Fruit fly (Drosophila melanogaster) whole organism, pupa: Measurements from ENCODE around the gene CG45489.

Source experiments
- CG10348 ChIP-seq: fragments of 200-800 bp; sonication (Bioruptor generic); IDR thresholded peaks from 2 replicates; pipeline ENCODE4 v1.3.6; 2022; ENCODE audit warnings: missing biosample characterization, missing genetic modification characterization
- CG12605 ChIP-seq: fragments of 200-800 bp; sonication (Bioruptor generic); IDR thresholded peaks from 2 replicates; pipeline ENCODE4 v1.3.6; 2022; ENCODE audit warnings: missing biosample characterization, missing genetic modification characterization
- CG13204 ChIP-seq: fragments of 200-800 bp; sonication (Bioruptor generic); optimal IDR thresholded peaks from 2 replicates; lab custom pipeline; 2018; ENCODE audit warnings: missing biosample characterization, mild to moderate bottlenecking, missing genetic modification characterization, moderate library complexity
- CG14655 ChIP-seq: fragments of 200-800 bp; sonication (Bioruptor generic); optimal IDR thresholded peaks from 3 replicates; lab custom pipeline; 2017; ENCODE audit warnings: mild to moderate bottlenecking, missing biosample characterization, missing genetic modification reagents, missing genetic modification characterization
- CG15710 ChIP-seq: fragments of 200-800 bp; sonication (Bioruptor generic); optimal IDR thresholded peaks from 2 replicates; lab custom pipeline; 2018; ENCODE audit warnings: missing biosample characterization, mild to moderate bottlenecking, missing genetic modification characterization, moderate library complexity
- CG17806 ChIP-seq: fragments of 200-800 bp; sonication (Bioruptor generic); optimal IDR thresholded peaks from 2 replicates; lab custom pipeline; 2018; ENCODE audit warnings: missing biosample characterization, mild to moderate bottlenecking, missing genetic modification characterization, moderate library complexity
- CG32121 ChIP-seq: fragments of 200-800 bp; sonication (Bioruptor generic); IDR thresholded peaks from 2 replicates; pipeline ENCODE4 v1.3.6; 2022; ENCODE audit warnings: missing biosample characterization, missing genetic modification characterization
- CG34367 ChIP-seq: fragments of 200-800 bp; sonication (Bioruptor generic); optimal IDR thresholded peaks from 2 replicates; lab custom pipeline; 2018; ENCODE audit warnings: missing biosample characterization, mild to moderate bottlenecking, missing genetic modification characterization
- CG4496 ChIP-seq: fragments of 200-800 bp; sonication (Bioruptor generic); IDR thresholded peaks from 3 replicates; pipeline ENCODE4 v1.3.6; 2022; ENCODE audit warnings: missing biosample characterization, missing genetic modification characterization
- CG8159 ChIP-seq: fragments of 200-800 bp; sonication (Bioruptor generic); optimal IDR thresholded peaks from 3 replicates; lab custom pipeline; 2018; ENCODE audit warnings: missing biosample characterization, mild to moderate bottlenecking, missing genetic modification characterization, moderate library complexity
- CG8301 ChIP-seq: fragments of 200-800 bp; sonication (Bioruptor generic); optimal IDR thresholded peaks from 2 replicates; lab custom pipeline; 2018; ENCODE audit warnings: missing biosample characterization, mild to moderate bottlenecking, missing genetic modification characterization
- CG9948 ChIP-seq: fragments of 200-800 bp; sonication (Bioruptor generic); optimal IDR thresholded peaks from 2 replicates; lab custom pipeline; 2018; ENCODE audit warnings: missing biosample characterization, mild to moderate bottlenecking, missing genetic modification characterization, moderate library complexity
- D1 ChIP-seq: fragments of 200-800 bp; sonication (Bioruptor generic); optimal IDR thresholded peaks from 2 replicates; lab custom pipeline; 2018; ENCODE audit warnings: missing biosample characterization, mild to moderate bottlenecking, missing genetic modification characterization, moderate library complexity
- EcR ChIP-seq: fragments of 200-800 bp; sonication (Bioruptor generic); optimal IDR thresholded peaks from 3 replicates; lab custom pipeline; 2019; ENCODE audit warnings: missing biosample characterization, missing genetic modification characterization, mild to moderate bottlenecking, moderate library complexity, missing genetic modification reagents
- Ets98B ChIP-seq: fragments of 200-800 bp; sonication (Bioruptor generic); IDR thresholded peaks from 2 replicates; pipeline ENCODE4 v1.3.6; 2022; ENCODE audit warnings: missing biosample characterization, missing genetic modification characterization
- Pif1A ChIP-seq: fragments of 200-800 bp; sonication (Bioruptor generic); optimal IDR thresholded peaks from 3 replicates; lab custom pipeline; 2016; ENCODE audit warnings: missing biosample characterization, missing genetic modification characterization
- Pif1B ChIP-seq: fragments of 200-800 bp; sonication (Bioruptor generic); optimal IDR thresholded peaks from 3 replicates; lab custom pipeline; 2016; ENCODE audit warnings: missing biosample characterization, missing genetic modification characterization
- Snoo ChIP-seq: fragments of 200-800 bp; sonication (Bioruptor generic); optimal IDR thresholded peaks from 3 replicates; lab custom pipeline; 2017; ENCODE audit warnings: missing biosample characterization, mild to moderate bottlenecking, missing genetic modification characterization, inconsistent platforms
- fd96Ca ChIP-seq: fragments of 200-800 bp; sonication (Bioruptor generic); IDR thresholded peaks from 3 replicates; pipeline ENCODE4 v1.3.6; 2022; ENCODE audit warnings: missing biosample characterization, missing genetic modification characterization
- gl ChIP-seq: fragments of 200-800 bp; sonication (Bioruptor generic); optimal IDR thresholded peaks from 2 replicates; lab custom pipeline; 2018; ENCODE audit warnings: missing biosample characterization, mild to moderate bottlenecking, missing genetic modification characterization
- rn ChIP-seq: fragments of 200-800 bp; sonication (Bioruptor generic); IDR thresholded peaks from 2 replicates; pipeline ENCODE4 v1.3.6; 2022; ENCODE audit warnings: missing biosample characterization, missing genetic modification characterization

The CG45489 gene

dm6 chrX:19897328-19897990, 31.5 kb downstream of the CG45489 start:
- TF ChIP-seq Snoo (tag; lab: Kevin White, UChicago), result no peak
- peak; percentile 30 for TF ChIP-seq CG17806

- no peak for TF ChIP-seq CG10348 (GFP tag; lab: Robert Waterston, UW)
- no peak for TF ChIP-seq CG34367 (tag; lab: Kevin White, UChicago)
- TF ChIP-seq CG14655, result no peak
- no peak for TF ChIP-seq CG17806
- no peak for TF ChIP-seq CG4496
- no peak for TF ChIP-seq D1 (tag; lab: Kevin White, UChicago)
- no peak for TF ChIP-seq Pif1B (GFP tag; lab: Kevin White, UChicago)
- TF ChIP-seq CG15710 (tag; lab: Kevin White, UChicago), result no peak
- no peak for TF ChIP-seq Pif1A
- TF ChIP-seq Ets98B, result no peak
- TF ChIP-seq Snoo (tag; lab: Kevin White, UChicago), result no peak
- TF ChIP-seq CG13204 (GFP tag; lab: Kevin White, UChicago), result no peak
- TF ChIP-seq EcR (GFP tag; lab: Kevin White, UChicago), result no peak
- TF ChIP-seq CG8301 (tag; lab: Kevin White, UChicago), result no peak
- TF ChIP-seq rn, result no peak
- no peak for TF ChIP-seq CG12605 (GFP tag; lab: Robert Waterston, UW)
- no peak for TF ChIP-seq fd96Ca (GFP tag; lab: Robert Waterston, UW)
- TF ChIP-seq gl, result no peak
- no peak for TF ChIP-seq CG32121 (GFP tag; lab: Robert Waterston, UW)
Observed at dm6 chrX:19892070-19892469, 36.9 kb downstream of the CG45489 start.

- TF ChIP-seq Pif1B (GFP tag; lab: Kevin White, UChicago) (no peak), CG8159 (tag; lab: Kevin White, UChicago) (no peak), Snoo (tag; lab: Kevin White, UChicago) (no peak), CG10348 (GFP tag; lab: Robert Waterston, UW) (no peak), CG9948 (tag; lab: Kevin White, UChicago) (no peak), Ets98B (no peak)
Observed at dm6 chrX:19890010-19890665, 38.8 kb downstream of the CG45489 start, which contains the start of gene amn. TSS of gene amn (minus strand) at chrX:19890060.

dm6 chrX:19889128-19889756, 39.7 kb downstream of the CG45489 start:
- no peak for TF ChIP-seq CG12605 (GFP tag; lab: Robert Waterston, UW)
- peak; percentile 61 for TF ChIP-seq CG17806
- peak; percentile 23 for TF ChIP-seq CG13204 (GFP tag; lab: Kevin White, UChicago)
- peak; percentile 73 for TF ChIP-seq Pif1A
- peak; percentile 31 for TF ChIP-seq CG8301 (tag; lab: Kevin White, UChicago)
- peak; percentile 73 for TF ChIP-seq CG9948 (tag; lab: Kevin White, UChicago)
- TF ChIP-seq CG8159 (tag; lab: Kevin White, UChicago), result peak; percentile 74
- TF ChIP-seq gl, result peak; percentile 58
- TF ChIP-seq rn, result no peak
- TF ChIP-seq CG4496, result peak; percentile 30; the same call in 1 of the 3 replicates
- TF ChIP-seq fd96Ca (GFP tag; lab: Robert Waterston, UW), result peak; percentile 60; the same call in 2 of the 3 replicates
- peak; percentile 55 for TF ChIP-seq CG34367 (tag; lab: Kevin White, UChicago)
- TF ChIP-seq CG32121 (GFP tag; lab: Robert Waterston, UW), result 0 out of 2 replicates have a peak, but pooled peaks have one; percentile 28
- TF ChIP-seq Snoo (tag; lab: Kevin White, UChicago), result peak; percentile 70
- no peak for TF ChIP-seq EcR (GFP tag; lab: Kevin White, UChicago)
- peak; percentile 40 for TF ChIP-seq Pif1B (GFP tag; lab: Kevin White, UChicago)
- peak; percentile 39; the same call in 1 of the 2 replicates for TF ChIP-seq Ets98B
- TF ChIP-seq CG14655, result peak; percentile 45
- TF ChIP-seq D1 (tag; lab: Kevin White, UChicago), result no peak
- TF ChIP-seq CG15710 (tag; lab: Kevin White, UChicago), result peak; percentile 76
- TF ChIP-seq CG10348 (GFP tag; lab: Robert Waterston, UW), result no peak

dm6 chrX:19886936-19887934, 41.7 kb downstream of the CG45489 start:
- TF ChIP-seq CG15710 (tag; lab: Kevin White, UChicago) (peak; percentile 50), CG32121 (GFP tag; lab: Robert Waterston, UW) (peak; percentile 67), CG13204 (GFP tag; lab: Kevin White, UChicago) (peak; percentile 70), fd96Ca (GFP tag; lab: Robert Waterston, UW) (peak; percentile 73; the same call in 2 of the 3 replicates), CG12605 (GFP tag; lab: Robert Waterston, UW) (peak; percentile 46), CG8159 (tag; lab: Kevin White, UChicago) (peak; percentile 55), CG14655 (peak; percentile 67), Snoo (tag; lab: Kevin White, UChicago) (peak; percentile 66), Pif1A (peak; percentile 61), rn (peak; percentile 52; the same call in 1 of the 2 replicates), Ets98B (peak; percentile 62), Pif1B (GFP tag; lab: Kevin White, UChicago) (peak; percentile 56), CG8301 (tag; lab: Kevin White, UChicago) (peak; percentile 41), CG4496 (peak; percentile 81), D1 (tag; lab: Kevin White, UChicago) (no peak), CG10348 (GFP tag; lab: Robert Waterston, UW) (no peak), gl (peak; percentile 76), CG9948 (tag; lab: Kevin White, UChicago) (no peak), CG17806 (peak; percentile 24), CG34367 (tag; lab: Kevin White, UChicago) (peak; percentile 65), EcR (GFP tag; lab: Kevin White, UChicago) (peak; percentile 62)
